Worm (Caenorhabditis elegans) whole organism, L2 larva: ENCODE measurements around the gene F28H6.6.

Experiments used
- dmd-4 ChIP-seq: sonication (generic microtip); optimal IDR thresholded peaks from 2 replicates; lab custom pipeline; 2017; ENCODE audit warnings: missing biosample characterization, missing genetic modification characterization
- elt-3 ChIP-seq: sonication (generic microtip); optimal IDR thresholded peaks from 2 replicates; lab custom pipeline; 2017; ENCODE audit warnings: missing biosample characterization, missing genetic modification characterization
- lin-11 ChIP-seq: fragments of 150-350 bp; sonication (generic microtip); optimal IDR thresholded peaks from 2 replicates; lab custom pipeline; 2014; ENCODE audit warnings: missing biosample characterization, missing genetic modification characterization, inconsistent platforms, mixed read lengths
- unc-62 ChIP-seq: fragments of 150-350 bp; optimal IDR thresholded peaks from 2 replicates; lab custom pipeline; 2014; ENCODE audit warnings: missing biosample characterization, missing genetic modification reagents, missing genetic modification characterization

ce11 chrX:14108245-14108644, 17.4 kb downstream of the F28H6.6 start, which contains the start of gene F16B12.7:
- no peak for TF ChIP-seq dmd-4 (tag; lab: Kevin White, UChicago)
- TF ChIP-seq elt-3 (tag; lab: Kevin White, UChicago) = no peak
- no peak for TF ChIP-seq lin-11 (tag; lab: Kevin White, UChicago)
- TF ChIP-seq unc-62 = no peak
